Worm (Caenorhabditis elegans) whole organism, early embryonic: ENCODE data around the gene F38H4.5.

Experiments
- F13C5.2 ChIP-seq: sonication (generic microtip); optimal IDR thresholded peaks from 2 replicates; lab custom pipeline; 2017; ENCODE audit warnings: mild to moderate bottlenecking, missing genetic modification characterization, inconsistent platforms, missing compliant biosample characterization
- aly-1 ChIP-seq: sonication (generic microtip); optimal IDR thresholded peaks from 2 replicates; lab custom pipeline; 2016; ENCODE audit warnings: missing genetic modification characterization, missing compliant biosample characterization
- ama-1 ChIP-seq: fragments of 150-350 bp; optimal IDR thresholded peaks from 2 replicates; lab custom pipeline; 2014
- flt-1 ChIP-seq: fragments of 200-800 bp; sonication (Bioruptor generic); IDR thresholded peaks from 2 replicates; pipeline ENCODE4 v1.3.6; 2022; ENCODE audit warnings: missing genetic modification characterization, missing compliant biosample characterization
- scrt-1 ChIP-seq: fragments of 200-800 bp; sonication (Bioruptor generic); IDR thresholded peaks from 2 replicates; pipeline ENCODE4 v1.3.6; 2022; ENCODE audit warnings: missing genetic modification characterization, missing compliant biosample characterization

DNA sequence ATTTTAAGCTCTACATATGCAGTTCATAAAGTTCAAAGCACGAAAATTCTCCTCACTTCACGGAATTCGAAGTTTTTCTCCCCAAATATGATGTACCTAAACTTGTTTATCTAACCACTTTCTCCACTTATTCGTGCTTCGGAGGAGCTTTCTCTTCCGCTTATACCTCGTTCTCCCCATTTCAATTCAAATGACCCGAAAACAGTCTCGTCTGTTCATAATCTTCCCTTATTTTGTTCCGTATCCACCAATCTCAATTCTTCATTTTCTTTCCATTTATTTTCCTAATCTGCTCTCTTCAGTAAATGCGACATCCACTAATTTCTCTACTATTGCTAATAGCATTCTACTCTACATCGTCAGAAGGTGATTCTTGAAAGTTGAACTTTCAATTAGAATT lies 33.3 kb downstream of the F38H4.5 start, which contains the start of gene let-653:
- TF ChIP-seq ama-1 = no peak
- TF ChIP-seq flt-1 (GFP tag; lab: Robert Waterston, UW) = no peak
- TF ChIP-seq F13C5.2 (tag; lab: Kevin White, UChicago) = no peak
- TF ChIP-seq aly-1 (tag; lab: Kevin White, UChicago) = no peak
- no peak for TF ChIP-seq scrt-1 (GFP tag; lab: Robert Waterston, UW)
